Worm (Caenorhabditis elegans): ENCODE measurements around the gene C39B5.10.
"Not testable (repeated sequence)": the region's sequence is repeated elsewhere in the genome, so short reads cannot be mapped to it uniquely, and the experiment has no call there.

C39B5.10 gene

DNA sequence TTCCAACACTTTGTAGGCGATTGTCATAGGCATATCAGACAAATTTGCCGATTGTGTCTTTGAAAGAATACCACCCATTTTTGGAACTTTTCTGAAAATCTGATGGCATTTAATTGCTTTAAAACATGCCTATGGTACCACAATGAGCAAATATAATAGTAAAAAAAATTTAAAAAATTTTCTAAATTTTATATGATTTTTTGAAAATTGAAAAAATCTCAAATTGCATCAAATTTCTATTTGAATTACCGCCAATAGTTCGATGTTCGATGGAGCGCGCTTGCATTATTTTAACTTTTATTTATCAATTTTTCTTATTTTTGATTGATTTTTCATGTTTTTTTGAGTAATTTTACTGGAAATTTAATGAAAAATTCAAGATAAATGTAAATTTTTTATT, 21.9 kb upstream of the C39B5.10 start, which contains the start of gene fbxa-42:
Gene fbxa-42 (minus strand): TSS at position 101 of the 400 bp plus-strand sequence.
- not testable (repeated sequence) for TF ChIP-seq elt-4, sdc-2, fax-1 (tag; optimal IDR thresholded peaks at IDR 0.05)

DNA sequence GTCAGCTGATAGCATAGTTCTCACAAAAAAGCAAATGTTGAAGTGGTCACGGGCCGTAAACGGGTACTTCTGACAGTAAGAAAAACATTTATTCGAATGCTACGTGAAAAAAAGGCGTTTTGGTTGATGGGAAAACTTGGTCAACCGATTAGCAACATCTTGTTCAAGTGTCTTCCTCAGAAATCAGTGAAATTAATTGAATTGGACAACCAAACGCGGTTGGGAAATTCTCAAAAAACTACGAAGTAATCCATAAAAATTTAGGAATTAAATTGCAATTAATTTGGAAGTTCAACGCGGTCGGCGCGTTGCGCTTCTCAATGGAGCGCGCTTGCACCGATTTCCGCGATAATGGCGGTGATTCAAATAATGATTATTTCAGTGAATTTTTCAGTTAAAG, 19.9 kb upstream of the C39B5.10 start:
- TF ChIP-seq ceh-24 (tag; optimal IDR thresholded peaks at IDR 0.05), result no peak

DNA sequence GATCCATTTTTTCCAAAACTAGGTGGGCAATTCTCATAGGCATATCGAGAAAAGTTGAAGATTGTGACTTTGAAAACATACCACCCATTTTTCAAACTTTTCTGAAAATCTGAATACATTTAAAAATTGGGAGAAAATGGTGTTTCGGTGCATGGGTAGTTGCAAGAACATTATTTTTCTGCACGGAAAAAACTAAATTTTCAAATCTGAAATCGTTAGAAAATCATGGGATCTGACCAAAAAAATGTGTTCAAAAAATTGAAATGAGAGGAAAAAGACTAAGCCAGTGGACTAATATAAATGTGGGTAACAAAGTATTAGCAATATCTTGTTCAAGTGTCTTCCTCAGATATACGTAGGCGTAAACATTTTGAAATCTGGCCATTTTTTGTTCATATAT, 19.4 kb upstream of the C39B5.10 start, which contains the start of gene fbxa-43:
Gene fbxa-43 (minus strand): TSS at position 101 of the 400 bp plus-strand sequence.
- TF ChIP-seq ceh-6 (GFP tag; optimal IDR thresholded peaks at IDR 0.05) (no peak), Y22D7AL.16 (tag; optimal IDR thresholded peaks at IDR 0.05) (no peak), sdc-2 (tag; optimal IDR thresholded peaks at IDR 0.05) (no peak), che-1 (tag; optimal IDR thresholded peaks at IDR 0.05) (no peak), madf-2 (tag; optimal IDR thresholded peaks at IDR 0.05) (no peak), tbx-7 (tag; optimal IDR thresholded peaks at IDR 0.05) (no peak), syd-9 (tag; optimal IDR thresholded peaks at IDR 0.05) (no peak), sox-2 (GFP tag; IDR thresholded peaks at IDR 0.05) (no peak), unc-3 (GFP tag; conservative IDR thresholded peaks at IDR 0.05) (no peak), unc-3 (tag; optimal IDR thresholded peaks at IDR 0.05) (no peak), ama-1 (optimal IDR thresholded peaks at IDR 0.05) (no peak), tbx-2 (tag; optimal IDR thresholded peaks at IDR 0.05) (no peak), rnt-1 (tag; optimal IDR thresholded peaks at IDR 0.05) (no peak)

DNA sequence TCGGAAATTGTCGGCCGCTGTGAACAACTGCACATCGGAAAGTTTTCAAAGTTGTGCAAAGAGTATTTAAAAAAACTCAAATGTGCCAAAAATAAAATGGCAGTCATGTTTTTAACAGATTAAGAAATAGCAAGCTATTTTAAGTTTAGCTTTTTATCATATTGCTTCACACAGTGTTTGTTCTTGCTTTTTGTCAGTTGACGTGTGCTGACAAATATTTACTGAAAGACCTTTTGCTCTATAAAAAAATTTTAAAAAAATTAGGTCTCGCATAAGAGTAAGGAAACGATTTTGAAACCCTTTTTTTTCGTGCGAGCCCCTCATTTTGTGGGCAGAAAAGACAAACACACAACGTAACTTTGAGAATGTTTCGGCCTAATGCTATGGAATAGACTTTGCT, 16.1 kb upstream of the C39B5.10 start, which contains the start of gene fbxa-71:
Gene fbxa-71 (plus strand): TSS at position 301 of the 400 bp plus-strand sequence.
- TF ChIP-seq eyg-1 (tag; optimal IDR thresholded peaks at IDR 0.05), result no peak
- TF ChIP-seq ceh-45 (GFP tag; IDR thresholded peaks at IDR 0.05), result no peak
- TF ChIP-seq ceh-34 (tag; optimal IDR thresholded peaks at IDR 0.05), result no peak
- no peak for TF ChIP-seq mec-3 (tag; optimal IDR thresholded peaks at IDR 0.05; ENCODE audit: borderline replicate concordance)
- TF ChIP-seq C38D4.7 (GFP tag; optimal IDR thresholded peaks at IDR 0.05), result no peak
- no peak for TF ChIP-seq pag-3 (tag; optimal IDR thresholded peaks at IDR 0.05; ENCODE audit: borderline replicate concordance)
- TF ChIP-seq unc-55 (GFP tag; optimal IDR thresholded peaks at IDR 0.05), result no peak
- no peak for TF ChIP-seq lin-11 (tag; optimal IDR thresholded peaks at IDR 0.05)
- TF ChIP-seq sox-4 (tag; optimal IDR thresholded peaks at IDR 0.05), result no peak
- TF ChIP-seq ceh-24 (tag; optimal IDR thresholded peaks at IDR 0.05), result no peak
- no peak for TF ChIP-seq fkh-10 (GFP tag; optimal IDR thresholded peaks at IDR 0.05)
- no peak for TF ChIP-seq pha-2 (tag; optimal IDR thresholded peaks at IDR 0.05)
- TF ChIP-seq unc-3 (GFP tag; conservative IDR thresholded peaks at IDR 0.05), result no peak
- TF ChIP-seq unc-3 (tag; optimal IDR thresholded peaks at IDR 0.05), result no peak
- TF ChIP-seq unc-42 (tag; optimal IDR thresholded peaks at IDR 0.05), result no peak
- no peak for TF ChIP-seq tbx-2 (tag; optimal IDR thresholded peaks at IDR 0.05)
- TF ChIP-seq nfya-1 (tag; optimal IDR thresholded peaks at IDR 0.05), result no peak
- TF ChIP-seq ahr-1 (tag; optimal IDR thresholded peaks at IDR 0.05), result no peak
- no peak for TF ChIP-seq syd-9 (tag; optimal IDR thresholded peaks at IDR 0.05)
- no peak for TF ChIP-seq ztf-16 (tag; optimal IDR thresholded peaks at IDR 0.05)

DNA sequence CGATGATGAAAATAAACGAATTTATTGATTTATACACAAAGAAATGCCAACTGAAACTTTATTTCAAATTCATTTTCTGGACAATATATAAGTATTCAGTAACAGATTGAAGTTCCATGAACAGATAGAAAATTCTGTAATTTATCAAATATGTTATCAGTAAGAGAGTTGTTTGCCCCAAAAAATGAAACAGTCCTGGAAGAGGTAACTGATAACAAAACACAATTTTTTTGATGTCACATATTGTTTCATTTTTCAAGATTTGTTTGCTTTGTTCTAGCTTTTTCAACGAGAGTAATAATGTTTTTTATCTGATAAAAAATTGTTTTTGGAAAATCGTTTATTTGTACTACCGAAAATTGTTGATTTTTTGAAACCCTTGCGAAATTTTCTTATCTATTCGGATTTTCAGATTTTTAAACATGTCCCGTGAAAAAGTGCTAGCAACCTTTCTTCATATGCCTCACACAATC, 13.6 kb upstream of the C39B5.10 start, which contains the start of gene fbxa-73:
Gene fbxa-73 (plus strand): TSS at position 423 of the 473 bp plus-strand sequence.
- TF ChIP-seq fax-1 (tag; optimal IDR thresholded peaks at IDR 0.05) (no peak), ceh-45 (GFP tag; IDR thresholded peaks at IDR 0.05) (no peak), syd-9 (tag; optimal IDR thresholded peaks at IDR 0.05) (no peak), unc-3 (GFP tag; conservative IDR thresholded peaks at IDR 0.05) (no peak), unc-3 (tag; optimal IDR thresholded peaks at IDR 0.05) (no peak), elt-2 (tag; optimal IDR thresholded peaks at IDR 0.05) (peak; percentile 53), ceh-19 (GFP tag; optimal IDR thresholded peaks at IDR 0.05) (no peak), ceh-48 (tag; optimal IDR thresholded peaks at IDR 0.05) (no peak)

All from whole organism, late embryonic.